Fruit fly (Drosophila melanogaster) whole organism, embryonic: ENCODE data around the gene Hesr.

Experiments
- Adf1 ChIP-seq: fragments of 200-800 bp; sonication (Bioruptor generic); IDR thresholded peaks from 2 replicates; pipeline ENCODE4 v1.3.6; 2022; ENCODE audit warnings: missing biosample characterization, missing genetic modification characterization
- Atf6 ChIP-seq: fragments of 200-800 bp; sonication (Bioruptor generic); IDR thresholded peaks from 2 replicates; pipeline ENCODE4 v1.3.6; 2022; ENCODE audit warnings: missing biosample characterization, missing genetic modification characterization
- BtbVII ChIP-seq: fragments of 200-800 bp; sonication (Bioruptor generic); optimal IDR thresholded peaks from 3 replicates; lab custom pipeline; 2017; ENCODE audit warnings: missing biosample characterization, mild to moderate bottlenecking, missing genetic modification characterization
- CG10366 ChIP-seq: fragments of 200-800 bp; sonication (Bioruptor generic); IDR thresholded peaks from 2 replicates; pipeline ENCODE4 v1.3.6; 2022; ENCODE audit warnings: missing biosample characterization, missing genetic modification characterization
- CG11504 ChIP-seq: fragments of 200-800 bp; sonication (Bioruptor generic); optimal IDR thresholded peaks from 3 replicates; lab custom pipeline; 2019; ENCODE audit warnings: missing biosample characterization, mild to moderate bottlenecking, missing genetic modification characterization, moderate library complexity
- CG13287 ChIP-seq: fragments of 200-800 bp; sonication (Bioruptor generic); IDR thresholded peaks from 2 replicates; pipeline ENCODE4 v1.3.6; 2022; ENCODE audit warnings: missing biosample characterization, missing genetic modification characterization; ENCODE audit not compliant: partially characterized antibody
- CG15073 ChIP-seq: fragments of 200-800 bp; sonication (Bioruptor generic); optimal IDR thresholded peaks from 2 replicates; lab custom pipeline; 2016; ENCODE audit warnings: missing biosample characterization, missing genetic modification characterization
- CG16779 ChIP-seq: fragments of 200-800 bp; sonication (Bioruptor generic); IDR thresholded peaks from 2 replicates; pipeline ENCODE4 v1.3.6; 2022; ENCODE audit warnings: missing biosample characterization, missing genetic modification characterization
- CG1832 ChIP-seq: fragments of 200-800 bp; sonication (Bioruptor generic); optimal IDR thresholded peaks from 2 replicates; lab custom pipeline; 2017; ENCODE audit warnings: missing biosample characterization, mild to moderate bottlenecking, missing genetic modification characterization, inconsistent platforms
- CG2875 ChIP-seq: fragments of 200-800 bp; sonication (Bioruptor generic); optimal IDR thresholded peaks from 2 replicates; lab custom pipeline; 2017; ENCODE audit warnings: missing biosample characterization, mild to moderate bottlenecking, missing genetic modification characterization, missing genetic modification reagents
- CG34376 ChIP-seq: fragments of 200-800 bp; sonication (Bioruptor generic); optimal IDR thresholded peaks from 2 replicates; lab custom pipeline; 2018; ENCODE audit warnings: missing biosample characterization, mild to moderate bottlenecking, missing genetic modification characterization
- CG4360 ChIP-seq: fragments of 200-800 bp; sonication (Bioruptor generic); IDR thresholded peaks from 2 replicates; pipeline ENCODE4 v1.3.6; 2022; ENCODE audit warnings: missing biosample characterization, missing genetic modification characterization
- CG4617 ChIP-seq: fragments of 200-800 bp; sonication (Bioruptor generic); optimal IDR thresholded peaks from 3 replicates; lab custom pipeline; 2016; ENCODE audit warnings: missing biosample characterization, missing genetic modification characterization, borderline replicate concordance
- CG6689 ChIP-seq: fragments of 200-800 bp; sonication (Bioruptor generic); IDR thresholded peaks from 2 replicates; pipeline ENCODE4 v1.3.6; 2022; ENCODE audit warnings: missing biosample characterization, missing genetic modification characterization
- CG7963 ChIP-seq: fragments of 200-800 bp; sonication (Bioruptor generic); IDR thresholded peaks from 3 replicates; pipeline ENCODE4 v1.3.6; 2022; ENCODE audit warnings: missing biosample characterization, missing genetic modification characterization; ENCODE audit not compliant: partially characterized antibody
- CG9609 ChIP-seq: fragments of 200-800 bp; sonication (Bioruptor generic); optimal IDR thresholded peaks from 3 replicates; lab custom pipeline; 2016; ENCODE audit warnings: missing biosample characterization, missing genetic modification characterization
- CG9727 ChIP-seq: fragments of 200-800 bp; sonication (Bioruptor generic); optimal IDR thresholded peaks from 3 replicates; lab custom pipeline; 2017; ENCODE audit warnings: missing biosample characterization, mild to moderate bottlenecking, missing genetic modification characterization
- CTCF ChIP-seq: fragments of 200-800 bp; sonication (Bioruptor generic); optimal IDR thresholded peaks from 2 replicates; lab custom pipeline; 2017; ENCODE audit warnings: missing biosample characterization, mild to moderate bottlenecking, missing genetic modification characterization, moderate library complexity
- Deaf1 ChIP-seq: fragments of 200-800 bp; optimal IDR thresholded peaks from 3 replicates; lab custom pipeline; 2019; ENCODE audit warnings: missing biosample characterization, mild to moderate bottlenecking, missing genetic modification characterization, moderate library complexity
- Dref ChIP-seq: fragments of 200-800 bp; sonication (Bioruptor generic); IDR thresholded peaks from 2 replicates; pipeline ENCODE4 v1.3.6; 2022; ENCODE audit warnings: missing biosample characterization, missing genetic modification characterization
- GATAe ChIP-seq: fragments of 200-800 bp; sonication (Bioruptor generic); conservative IDR thresholded peaks from 2 replicates; pipeline ENCODE4 v1.3.6; 2022; ENCODE audit warnings: missing biosample characterization, missing genetic modification characterization
- Jarid2 ChIP-seq: fragments of 200-800 bp; sonication (Bioruptor generic); optimal IDR thresholded peaks from 3 replicates; lab custom pipeline; 2017; ENCODE audit warnings: mild to moderate bottlenecking, missing biosample characterization, missing genetic modification reagents, missing genetic modification characterization
- Med ChIP-seq: fragments of 200-800 bp; sonication (Bioruptor generic); peaks from one replicate; lab custom pipeline; 2016; ENCODE audit warnings: missing biosample characterization, missing genetic modification characterization, mild to moderate bottlenecking, inconsistent platforms, moderate library complexity
- NC2α ChIP-seq: fragments of 200-800 bp; sonication (Bioruptor generic); optimal IDR thresholded peaks from 2 replicates; lab custom pipeline; 2016; ENCODE audit warnings: missing biosample characterization, missing genetic modification characterization
- Nf-YB ChIP-seq: fragments of 200-800 bp; sonication (Bioruptor generic); optimal IDR thresholded peaks from 3 replicates; lab custom pipeline; 2019; ENCODE audit warnings: missing biosample characterization, mild to moderate bottlenecking, missing genetic modification characterization, moderate library complexity
- Nf-YC ChIP-seq: fragments of 200-800 bp; optimal IDR thresholded peaks from 3 replicates; lab custom pipeline; 2019; ENCODE audit warnings: missing biosample characterization, mild to moderate bottlenecking, missing genetic modification characterization, moderate library complexity
- Opbp ChIP-seq: fragments of 200-800 bp; sonication (Bioruptor generic); IDR thresholded peaks from 3 replicates; pipeline ENCODE4 v1.3.6; 2022; ENCODE audit warnings: missing biosample characterization, missing genetic modification characterization; ENCODE audit not compliant: partially characterized antibody
- Stat92E ChIP-seq, 3 experiments: fragments of >200 bp in 2 of 3; fragments of 200-800 bp in 1 of 3; sonication (Bioruptor generic) in 1 of 3; optimal IDR thresholded peaks; 2 replicates each; lab custom pipeline; 2017 to 2019; ENCODE audit warnings: missing biosample characterization in 3 of 3, missing genetic modification characterization in 3 of 3, mild to moderate bottlenecking in 1 of 3, moderate library complexity in 1 of 3
- Trl ChIP-seq, 3 experiments: fragments of >200 bp in 2 of 3; fragments of 200-800 bp in 1 of 3; sonication (Bioruptor generic) in 1 of 3; optimal IDR thresholded peaks; 2 replicates in 1 of 3; 3 replicates in 2 of 3; lab custom pipeline; 2016 to 2017; ENCODE audit warnings: missing biosample characterization in 1 of 3, missing genetic modification characterization in 1 of 3
- ase ChIP-seq: fragments of 200-800 bp; sonication (Bioruptor generic); IDR thresholded peaks from 3 replicates; pipeline ENCODE4 v1.3.6; 2022; ENCODE audit warnings: missing biosample characterization, missing genetic modification characterization
- bbx ChIP-seq: fragments of 200-800 bp; sonication (Bioruptor generic); IDR thresholded peaks from 2 replicates; pipeline ENCODE4 v1.3.6; 2022; ENCODE audit warnings: missing biosample characterization, missing genetic modification characterization; ENCODE audit not compliant: partially characterized antibody
- bcd ChIP-seq: fragments of 200-800 bp; sonication (Bioruptor generic); optimal IDR thresholded peaks from 2 replicates; lab custom pipeline; 2017; ENCODE audit warnings: missing biosample characterization, mild to moderate bottlenecking, missing genetic modification characterization
- crol ChIP-seq: fragments of 200-800 bp; sonication (Bioruptor generic); IDR thresholded peaks from 2 replicates; pipeline ENCODE4 v1.3.6; 2022; ENCODE audit warnings: missing biosample characterization, missing genetic modification characterization
- cwo ChIP-seq: fragments of 200-800 bp; sonication (Bioruptor generic); optimal IDR thresholded peaks from 3 replicates; lab custom pipeline; 2017; ENCODE audit warnings: missing biosample characterization, missing genetic modification characterization, mild to moderate bottlenecking, moderate library complexity, missing genetic modification reagents
- ems ChIP-seq: fragments of 200-800 bp; sonication (Bioruptor generic); optimal IDR thresholded peaks from 3 replicates; lab custom pipeline; 2016; ENCODE audit warnings: missing biosample characterization, missing genetic modification characterization
- exex ChIP-seq: fragments of 200-800 bp; sonication (Bioruptor generic); optimal IDR thresholded peaks from 4 replicates; lab custom pipeline; 2018; ENCODE audit warnings: missing biosample characterization, mild to moderate bottlenecking, missing genetic modification characterization, moderate library complexity
- jing ChIP-seq: fragments of 200-800 bp; sonication (Bioruptor generic); optimal IDR thresholded peaks from 2 replicates; lab custom pipeline; 2018; ENCODE audit warnings: missing biosample characterization, mild to moderate bottlenecking, missing genetic modification characterization
- kni ChIP-seq: fragments of 200-800 bp; sonication (Bioruptor generic); optimal IDR thresholded peaks from 3 replicates; lab custom pipeline; 2017; ENCODE audit warnings: mild to moderate bottlenecking, missing biosample characterization, missing genetic modification reagents, missing genetic modification characterization
- mld ChIP-seq: fragments of 200-800 bp; sonication (Bioruptor generic); IDR thresholded peaks from 3 replicates; pipeline ENCODE4 v1.3.6; 2022; ENCODE audit warnings: missing biosample characterization, missing genetic modification characterization; ENCODE audit not compliant: partially characterized antibody
- nerfin-2 ChIP-seq: fragments of 200-800 bp; sonication (Bioruptor generic); IDR thresholded peaks from 2 replicates; pipeline ENCODE4 v1.3.6; 2022; ENCODE audit warnings: missing biosample characterization, missing genetic modification characterization; ENCODE audit not compliant: partially characterized antibody
- pum ChIP-seq: fragments of 200-800 bp; sonication (Bioruptor generic); optimal IDR thresholded peaks from 2 replicates; lab custom pipeline; 2016; ENCODE audit warnings: missing biosample characterization, missing genetic modification characterization
- sd ChIP-seq: fragments of 200-800 bp; sonication (Bioruptor generic); optimal IDR thresholded peaks from 3 replicates; lab custom pipeline; 2018; ENCODE audit warnings: missing biosample characterization, mild to moderate bottlenecking, missing genetic modification characterization, moderate library complexity
- shn ChIP-seq: fragments of 200-800 bp; sonication (Bioruptor generic); optimal IDR thresholded peaks from 3 replicates; lab custom pipeline; 2016; ENCODE audit warnings: missing biosample characterization, missing genetic modification characterization
- sug ChIP-seq: fragments of 200-800 bp; optimal IDR thresholded peaks from 2 replicates; lab custom pipeline; 2019; ENCODE audit warnings: missing biosample characterization, mild to moderate bottlenecking, missing genetic modification characterization, moderate library complexity
- tna ChIP-seq: fragments of 200-800 bp; sonication (Bioruptor generic); IDR thresholded peaks from 2 replicates; pipeline ENCODE4 v1.3.6; 2022; ENCODE audit warnings: missing biosample characterization, missing genetic modification characterization; ENCODE audit not compliant: partially characterized antibody
- z ChIP-seq: fragments of 200-800 bp; sonication (Bioruptor generic); IDR thresholded peaks from 3 replicates; pipeline ENCODE4 v1.3.6; 2022; ENCODE audit warnings: missing biosample characterization, missing genetic modification characterization

Hesr gene

dm6 chrX:18245182-18245581 is 40.2 kb upstream of the Hesr start:
- TF ChIP-seq GATAe (peak; percentile 55), NC2α (no peak), cwo (GFP tag; lab: Kevin White, UChicago) (peak; percentile 1), sug (peak; percentile 51), CG9727 (no peak), CG4617 (GFP tag; lab: Kevin White, UChicago) (no peak), Nf-YB (GFP tag; lab: Kevin White, UChicago) (peak; percentile 26), Deaf1 (tag; lab: Kevin White, UChicago) (peak; percentile 14), CG15073 (GFP tag; lab: Kevin White, UChicago) (no peak), Adf1 (peak; percentile 93), crol (GFP tag; lab: Robert Waterston, UW) (peak; percentile 91), ems (GFP tag; lab: Kevin White, UChicago) (no peak), CG6689 (GFP tag; lab: Robert Waterston, UW) (no peak), pum (GFP tag; lab: Kevin White, UChicago) (no peak), Nf-YC (tag; lab: Kevin White, UChicago) (peak; percentile 40)

dm6 chrX:18243376-18244272 is 38.7 kb upstream of the Hesr start:
- TF ChIP-seq CG16779 (GFP tag; lab: Robert Waterston, UW) (no peak), Trl (optimal IDR thresholded peaks at IDR 0.05; lab: Kevin White, UChicago) (peak; percentile 57 to 67), Trl (GFP tag; optimal IDR thresholded peaks at IDR 0.05; lab: Kevin White, UChicago) (no peak), CG1832 (GFP tag; lab: Kevin White, UChicago) (peak; percentile 80), tna (GFP tag; lab: Robert Waterston, UW) (0 out of 2 replicates have a peak, but pooled peaks have one; percentile 27), Adf1 (peak; percentile 93), CG2875 (no peak), bcd (GFP tag; lab: Kevin White, UChicago) (no peak), Atf6 (GFP tag; lab: Robert Waterston, UW) (no peak), mld (GFP tag; lab: Robert Waterston, UW) (0 out of 3 replicates have a peak, but pooled peaks have one; percentile 36), shn (GFP tag; lab: Kevin White, UChicago) (peak; percentile 8), Deaf1 (tag; lab: Kevin White, UChicago) (peak; percentile 91), Opbp (GFP tag; lab: Robert Waterston, UW) (peak; percentile 50; the same call in 1 of the 3 replicates), BtbVII (GFP tag; lab: Kevin White, UChicago) (peak; percentile 46), CG13287 (GFP tag; lab: Robert Waterston, UW) (no peak; the same call in 1 of the 2 replicates), CG7963 (GFP tag; lab: Robert Waterston, UW) (0 out of 3 replicates have a peak, but pooled peaks have one; percentile 28), bbx (GFP tag; lab: Robert Waterston, UW) (peak; percentile 67), jing (GFP tag; lab: Kevin White, UChicago) (peak; percentile 7), Dref (GFP tag; lab: Robert Waterston, UW) (no peak), kni (GFP tag; lab: Kevin White, UChicago) (peak; percentile 19), z (GFP tag; lab: Robert Waterston, UW) (peak; percentile 100), CG11504 (no peak), ase (GFP tag; lab: Robert Waterston, UW) (no peak), CTCF (GFP tag; lab: Kevin White, UChicago) (peak; percentile 37), CG34376 (no peak), exex (peak; percentile 39), Jarid2 (peak; percentile 20), sd (tag; lab: Kevin White, UChicago) (peak; percentile 73), CG9609 (GFP tag; lab: Kevin White, UChicago) (no peak), Stat92E (GFP tag; optimal IDR thresholded peaks at IDR 0.05; lab: Kevin White, UChicago) (peak in 1 of 3 experiments; percentile 30), CG10366 (GFP tag; lab: Robert Waterston, UW) (no peak), Med (GFP tag; lab: Kevin White, UChicago) (peak; percentile 88), CG4360 (GFP tag; lab: Robert Waterston, UW) (peak; percentile 79), Nf-YB (GFP tag; lab: Kevin White, UChicago) (peak; percentile 94), nerfin-2 (GFP tag; lab: Robert Waterston, UW) (no peak)
